Worm (Caenorhabditis elegans) whole organism, young adult: Measurements from ENCODE around the gene srsx-33.

ENCODE experiments used
- B0336.3 ChIP-seq: fragments of 200-800 bp; sonication (Bioruptor generic); IDR thresholded peaks from 2 replicates; pipeline ENCODE4 v1.3.6; 2022; ENCODE audit warnings: missing genetic modification characterization, missing compliant biosample characterization
- F10E7.11 ChIP-seq: sonication (generic microtip); optimal IDR thresholded peaks from 2 replicates; lab custom pipeline; 2017; ENCODE audit warnings: mild to moderate bottlenecking, missing genetic modification characterization, moderate library complexity, missing compliant biosample characterization
- F33H1.4 ChIP-seq: fragments of 200-800 bp; sonication (Bioruptor generic); IDR thresholded peaks from 2 replicates; pipeline ENCODE4 v1.3.6; 2022; ENCODE audit warnings: missing genetic modification reagents, missing genetic modification characterization, missing compliant biosample characterization
- F37B4.10 ChIP-seq: fragments of 200-800 bp; sonication (Bioruptor generic); IDR thresholded peaks from 2 replicates; pipeline ENCODE4 v1.3.6; 2022; ENCODE audit warnings: missing genetic modification characterization, missing compliant biosample characterization
- F49E8.2 ChIP-seq: sonication (generic microtip); optimal IDR thresholded peaks from 3 replicates; lab custom pipeline; 2017; ENCODE audit warnings: missing genetic modification characterization, mild to moderate bottlenecking, missing compliant biosample characterization, antibody characterized with exemption, moderate library complexity; ENCODE audit not compliant: insufficient read depth
- Y53F4B.3 ChIP-seq: fragments of 200-800 bp; sonication (Bioruptor generic); IDR thresholded peaks from 2 replicates; pipeline ENCODE4 v1.3.6; 2022; ENCODE audit warnings: missing genetic modification reagents, missing genetic modification characterization, missing compliant biosample characterization
- Y53G8AR.9 ChIP-seq: fragments of 200-800 bp; sonication (Bioruptor generic); conservative IDR thresholded peaks from 2 replicates; pipeline ENCODE4 v1.3.6; 2022; ENCODE audit warnings: missing genetic modification reagents, missing genetic modification characterization, missing compliant biosample characterization
- Y67H2A.10 ChIP-seq: fragments of 200-800 bp; sonication (Bioruptor generic); conservative IDR thresholded peaks from 2 replicates; pipeline ENCODE4 v1.3.6; 2022; ENCODE audit warnings: missing genetic modification reagents, missing genetic modification characterization, missing compliant biosample characterization
- akir-1 ChIP-seq: fragments of 200-800 bp; sonication (Bioruptor generic); optimal IDR thresholded peaks from 2 replicates; lab custom pipeline; 2018; ENCODE audit warnings: mild to moderate bottlenecking, missing genetic modification characterization, moderate library complexity, missing compliant biosample characterization
- aptf-2 ChIP-seq: fragments of 200-800 bp; sonication (Bioruptor generic); conservative IDR thresholded peaks from 2 replicates; pipeline ENCODE4 v1.3.6; 2022; ENCODE audit warnings: missing genetic modification reagents, missing genetic modification characterization, missing compliant biosample characterization
- attf-5 ChIP-seq: fragments of 200-800 bp; sonication (Bioruptor generic); optimal IDR thresholded peaks from 2 replicates; lab custom pipeline; 2018; ENCODE audit warnings: mild to moderate bottlenecking, missing genetic modification characterization, missing compliant biosample characterization
- attf-6 ChIP-seq: fragments of 200-800 bp; sonication (Bioruptor generic); IDR thresholded peaks from 2 replicates; pipeline ENCODE4 v1.3.6; 2022; ENCODE audit warnings: missing genetic modification reagents, missing genetic modification characterization, missing compliant biosample characterization
- bed-2 ChIP-seq: fragments of 200-800 bp; sonication (Bioruptor generic); IDR thresholded peaks from 2 replicates; pipeline ENCODE4 v1.3.6; 2022; ENCODE audit warnings: missing genetic modification reagents, missing genetic modification characterization, missing compliant biosample characterization
- cebp-2 ChIP-seq: fragments of 200-800 bp; sonication (Bioruptor generic); IDR thresholded peaks from 2 replicates; pipeline ENCODE4 v1.3.6; 2022; ENCODE audit warnings: missing genetic modification characterization, missing compliant biosample characterization
- ceh-27 ChIP-seq: fragments of 200-800 bp; sonication (Bioruptor generic); optimal IDR thresholded peaks from 2 replicates; lab custom pipeline; 2018; ENCODE audit warnings: mild to moderate bottlenecking, missing genetic modification characterization, moderate library complexity, missing compliant biosample characterization
- ceh-79 ChIP-seq: sonication (generic microtip); optimal IDR thresholded peaks from 2 replicates; lab custom pipeline; 2017; ENCODE audit warnings: mild to moderate bottlenecking, missing genetic modification characterization, missing compliant biosample characterization
- egl-18 ChIP-seq: fragments of 200-800 bp; sonication (Bioruptor generic); IDR thresholded peaks from 2 replicates; pipeline ENCODE4 v1.3.6; 2022; ENCODE audit warnings: missing genetic modification reagents, missing genetic modification characterization, missing compliant biosample characterization
- ets-4 ChIP-seq: fragments of 200-800 bp; sonication (Bioruptor generic); optimal IDR thresholded peaks from 2 replicates; lab custom pipeline; 2018; ENCODE audit warnings: mild to moderate bottlenecking, missing genetic modification characterization, missing compliant biosample characterization
- lag-1 ChIP-seq: fragments of 200-800 bp; sonication (Bioruptor generic); IDR thresholded peaks from 2 replicates; pipeline ENCODE4 v1.3.6; 2022; ENCODE audit warnings: missing genetic modification reagents, missing genetic modification characterization, missing compliant biosample characterization
- let-526 ChIP-seq: fragments of 200-800 bp; sonication (Bioruptor generic); IDR thresholded peaks from 2 replicates; pipeline ENCODE4 v1.3.6; 2022; ENCODE audit warnings: missing genetic modification reagents, missing genetic modification characterization, missing compliant biosample characterization
- let-607 ChIP-seq, 2 experiments: fragments of 200-800 bp in 1 of 2; sonication (Bioruptor generic) in 1 of 2; sonication (generic microtip) in 1 of 2; optimal IDR thresholded peaks; 2 replicates each; lab custom pipeline; 2016 to 2018; ENCODE audit warnings: mild to moderate bottlenecking in 2 of 2, missing compliant biosample characterization in 2 of 2, missing genetic modification characterization in 2 of 2, moderate library complexity in 2 of 2, missing genotype in 1 of 2
- lin-40 ChIP-seq: sonication (generic microtip); optimal IDR thresholded peaks from 2 replicates; lab custom pipeline; 2016; ENCODE audit warnings: missing genetic modification characterization, mild to moderate bottlenecking, missing compliant biosample characterization, missing genotype, missing genetic modification reagents
- lir-1 ChIP-seq: fragments of 200-800 bp; sonication (Bioruptor generic); conservative IDR thresholded peaks from 2 replicates; pipeline ENCODE4 v1.3.6; 2022; ENCODE audit warnings: missing genetic modification reagents, missing genetic modification characterization, missing compliant biosample characterization
- lsy-27 ChIP-seq: sonication (generic microtip); optimal IDR thresholded peaks from 2 replicates; lab custom pipeline; 2017; ENCODE audit warnings: missing genetic modification characterization, mild to moderate bottlenecking, missing compliant biosample characterization, antibody characterized with exemption, missing genotype, borderline replicate concordance; ENCODE audit not compliant: insufficient read depth
- madf-3 ChIP-seq: fragments of 200-800 bp; sonication (Bioruptor generic); IDR thresholded peaks from 2 replicates; pipeline ENCODE4 v1.3.6; 2022; ENCODE audit warnings: missing genetic modification reagents, missing genetic modification characterization, missing compliant biosample characterization
- madf-6 ChIP-seq: fragments of 200-800 bp; sonication (Bioruptor generic); IDR thresholded peaks from 2 replicates; pipeline ENCODE4 v1.3.6; 2022; ENCODE audit warnings: missing genetic modification reagents, missing genetic modification characterization, missing compliant biosample characterization
- madf-8 ChIP-seq: fragments of 200-800 bp; sonication (Bioruptor generic); conservative IDR thresholded peaks from 2 replicates; pipeline ENCODE4 v1.3.6; 2022; ENCODE audit warnings: missing genetic modification reagents, missing genetic modification characterization, missing compliant biosample characterization
- mcd-1 ChIP-seq: fragments of 200-800 bp; sonication (Bioruptor generic); IDR thresholded peaks from 2 replicates; pipeline ENCODE4 v1.3.6; 2022; ENCODE audit warnings: missing genetic modification reagents, missing genetic modification characterization, missing compliant biosample characterization
- mel-28 ChIP-seq: sonication (generic microtip); optimal IDR thresholded peaks from 2 replicates; lab custom pipeline; 2016; ENCODE audit warnings: borderline replicate concordance, mild to moderate bottlenecking, missing genetic modification characterization, missing compliant biosample characterization
- nfyb-1 ChIP-seq: fragments of 200-800 bp; sonication (Bioruptor generic); IDR thresholded peaks from 2 replicates; pipeline ENCODE4 v1.3.6; 2022; ENCODE audit warnings: missing genetic modification reagents, missing genetic modification characterization, missing compliant biosample characterization
- nhr-27 ChIP-seq: fragments of 200-800 bp; sonication (Bioruptor generic); optimal IDR thresholded peaks from 2 replicates; lab custom pipeline; 2018; ENCODE audit warnings: mild to moderate bottlenecking, missing genetic modification characterization, moderate library complexity, missing compliant biosample characterization
- nhr-80 ChIP-seq: sonication (generic microtip); optimal IDR thresholded peaks from 2 replicates; lab custom pipeline; 2016; ENCODE audit warnings: missing genetic modification characterization, missing compliant biosample characterization
- rcor-1 ChIP-seq: fragments of 200-800 bp; sonication (Bioruptor generic); IDR thresholded peaks from 2 replicates; pipeline ENCODE4 v1.3.6; 2022; ENCODE audit warnings: missing genetic modification reagents, missing genetic modification characterization, missing compliant biosample characterization
- sptf-2 ChIP-seq: fragments of 200-800 bp; sonication (Bioruptor generic); optimal IDR thresholded peaks from 2 replicates; lab custom pipeline; 2018; ENCODE audit warnings: mild to moderate bottlenecking, missing genetic modification characterization, missing compliant biosample characterization
- tbp1 ChIP-seq: fragments of 200-800 bp; sonication (Bioruptor generic); optimal IDR thresholded peaks from 2 replicates; lab custom pipeline; 2018; ENCODE audit warnings: mild to moderate bottlenecking, missing genetic modification characterization, missing compliant biosample characterization
- unc-62 ChIP-seq: fragments of 150-350 bp; optimal IDR thresholded peaks from 2 replicates; lab custom pipeline; 2014; ENCODE audit warnings: missing biosample characterization, missing genetic modification reagents, missing genetic modification characterization
- zfh-2 ChIP-seq: fragments of 200-800 bp; sonication (Bioruptor generic); conservative IDR thresholded peaks from 2 replicates; pipeline ENCODE4 v1.3.6; 2022; ENCODE audit warnings: missing genetic modification reagents, missing genetic modification characterization, missing compliant biosample characterization
- zim-3 ChIP-seq: sonication (generic microtip); optimal IDR thresholded peaks from 2 replicates; lab custom pipeline; 2017; ENCODE audit warnings: mild to moderate bottlenecking, missing genetic modification characterization, moderate library complexity, missing compliant biosample characterization
- ztf-18 ChIP-seq: sonication (generic microtip); optimal IDR thresholded peaks from 2 replicates; lab custom pipeline; 2016; ENCODE audit warnings: missing genotype, mild to moderate bottlenecking, missing genetic modification characterization, missing compliant biosample characterization
- ztf-26 ChIP-seq: sonication (generic microtip); optimal IDR thresholded peaks from 2 replicates; lab custom pipeline; 2017; ENCODE audit warnings: missing genetic modification characterization, missing compliant biosample characterization
- ztf-3 ChIP-seq: fragments of 200-800 bp; sonication (Bioruptor generic); optimal IDR thresholded peaks from 2 replicates; lab custom pipeline; 2018; ENCODE audit warnings: mild to moderate bottlenecking, missing genetic modification characterization, missing compliant biosample characterization
- ztf-6 ChIP-seq: fragments of 200-800 bp; sonication (Bioruptor generic); IDR thresholded peaks from 2 replicates; pipeline ENCODE4 v1.3.6; 2022; ENCODE audit warnings: missing genetic modification reagents, missing genetic modification characterization, missing compliant biosample characterization

The srsx-33 gene

ce11 chrV:11239187-11239725 is 13.1 kb downstream of the srsx-33 start, which contains the start of the genes dvc-1 and ima-1 (continued):
- no peak for TF ChIP-seq mel-28 (tag; lab: Kevin White, UChicago)
- TF ChIP-seq cebp-2 (GFP tag; lab: Robert Waterston, UW): no peak
- no peak for TF ChIP-seq zfh-2 (GFP tag; lab: Robert Waterston, UW)
- peak; percentile 63 for TF ChIP-seq tbp1 (GFP tag; lab: Kevin White, UChicago)
- no peak for TF ChIP-seq egl-18 (GFP tag; lab: Robert Waterston, UW)
- peak; percentile 66 for TF ChIP-seq F49E8.2 (tag; lab: Kevin White, UChicago)
- peak; percentile 92 for TF ChIP-seq B0336.3 (GFP tag; lab: Robert Waterston, UW)
- TF ChIP-seq ztf-3: no peak
- no peak for TF ChIP-seq lag-1 (GFP tag; lab: Robert Waterston, UW)
- TF ChIP-seq ceh-79 (tag; lab: Kevin White, UChicago): no peak
- TF ChIP-seq sptf-2 (GFP tag; lab: Kevin White, UChicago): no peak
- TF ChIP-seq bed-2 (GFP tag; lab: Robert Waterston, UW): 0 out of 2 replicates have a peak, but pooled peaks have one; percentile 62
- peak; percentile 38 for TF ChIP-seq ceh-27 (GFP tag; lab: Kevin White, UChicago)
- peak; percentile 84 for TF ChIP-seq attf-5
- TF ChIP-seq F37B4.10: 0 out of 2 replicates have a peak, but pooled peaks have one; percentile 49
- no peak for TF ChIP-seq zim-3
- no peak for TF ChIP-seq akir-1 (GFP tag; lab: Kevin White, UChicago)
- no peak for TF ChIP-seq unc-62 (GFP tag; lab: Kevin White, UChicago)
- TF ChIP-seq lin-40 (tag; lab: Kevin White, UChicago): no peak
- peak; percentile 60 for TF ChIP-seq Y53G8AR.9 (GFP tag; lab: Robert Waterston, UW)
- no peak for TF ChIP-seq let-607 (tag; optimal IDR thresholded peaks at IDR 0.05; lab: Kevin White, UChicago)
- TF ChIP-seq ztf-18 (tag; lab: Kevin White, UChicago): peak; percentile 67
- 0 out of 2 replicates have a peak, but pooled peaks have one; percentile 23 for TF ChIP-seq let-526 (GFP tag; lab: Robert Waterston, UW)
- TF ChIP-seq madf-3 (GFP tag; lab: Robert Waterston, UW): peak; percentile 92
- peak; percentile 98 for TF ChIP-seq madf-6 (GFP tag; lab: Robert Waterston, UW)
- TF ChIP-seq aptf-2 (GFP tag; lab: Robert Waterston, UW): 0 out of 2 replicates have a peak, but pooled peaks have one; percentile 18

DNA sequence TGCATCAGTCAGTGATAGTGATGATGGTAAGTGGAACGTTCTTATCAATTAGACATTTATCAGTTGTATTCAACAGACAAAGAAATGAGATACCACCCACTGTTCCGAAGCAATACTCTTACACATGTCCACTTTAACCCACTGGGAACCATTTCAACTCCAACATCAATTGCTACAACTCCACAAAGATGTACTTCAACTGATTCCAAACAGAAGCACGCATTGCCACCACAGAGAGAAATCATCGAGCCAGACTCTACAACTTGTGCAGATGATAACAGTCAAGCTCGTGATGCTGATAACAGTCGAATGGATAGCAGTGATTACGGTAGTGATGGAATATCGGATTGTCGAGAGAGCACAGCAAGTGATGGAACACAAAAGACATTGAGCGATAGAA is 16.5 kb downstream of the srsx-33 start:
- peak; percentile 81 for TF ChIP-seq nhr-80
- peak; percentile 14 for TF ChIP-seq ets-4 (GFP tag; lab: Kevin White, UChicago)
- TF ChIP-seq attf-5: no peak
- no peak for TF ChIP-seq attf-6 (GFP tag; lab: Robert Waterston, UW)

- TF ChIP-seq F37B4.10 (no peak), mcd-1 (GFP tag; lab: Robert Waterston, UW) (no peak), lsy-27 (tag; lab: Kevin White, UChicago) (no peak), ztf-6 (GFP tag; lab: Robert Waterston, UW) (no peak), Y53F4B.3 (GFP tag; lab: Robert Waterston, UW) (no peak), F33H1.4 (GFP tag; lab: Robert Waterston, UW) (no peak), nfyb-1 (no peak), Y67H2A.10 (no peak), madf-8 (GFP tag; lab: Robert Waterston, UW) (no peak), F10E7.11 (tag; lab: Kevin White, UChicago) (no peak), zfh-2 (GFP tag; lab: Robert Waterston, UW) (no peak), ztf-26 (no peak), rcor-1 (no peak), lir-1 (GFP tag; lab: Robert Waterston, UW) (no peak), nhr-27 (tag; lab: Kevin White, UChicago) (no peak)
Observed at ce11 chrV:11234350-11234749, 18.0 kb downstream of the srsx-33 start, which contains the start of gene T19B10.5. T19B10.5 (plus strand) TSS chrV:11234650.
